Worm (Caenorhabditis elegans) whole organism, mixed stage, embryonic: ENCODE data around the gene B0280.7.

ENCODE experiments used
- M03D4.4 ChIP-seq: sonication (generic microtip); optimal IDR thresholded peaks from 2 replicates; lab custom pipeline; 2017; ENCODE audit warnings: mild to moderate bottlenecking, missing genetic modification characterization, missing compliant biosample characterization
- bed-3 ChIP-seq: fragments of 200-800 bp; sonication (Bioruptor generic); optimal IDR thresholded peaks from 3 replicates; lab custom pipeline; 2018; ENCODE audit warnings: mild to moderate bottlenecking, missing genetic modification characterization, moderate library complexity, missing compliant biosample characterization
- blmp-1 ChIP-seq: fragments of 150-350 bp; optimal IDR thresholded peaks from 2 replicates; lab custom pipeline; 2014; ENCODE audit warnings: missing biosample characterization, missing genetic modification characterization
- ceh-39 ChIP-seq: fragments of 150-350 bp; optimal IDR thresholded peaks from 2 replicates; lab custom pipeline; 2014; ENCODE audit warnings: missing biosample characterization, missing genetic modification characterization
- ceh-43 ChIP-seq: fragments of 200-800 bp; sonication (Bioruptor generic); optimal IDR thresholded peaks from 2 replicates; lab custom pipeline; 2018; ENCODE audit warnings: mild to moderate bottlenecking, missing genetic modification characterization, moderate library complexity, missing compliant biosample characterization
- ceh-83 ChIP-seq: fragments of 200-800 bp; sonication (Bioruptor generic); optimal IDR thresholded peaks from 2 replicates; lab custom pipeline; 2018; ENCODE audit warnings: mild to moderate bottlenecking, missing genetic modification characterization, missing compliant biosample characterization
- ces-1 ChIP-seq: fragments of 150-350 bp; optimal IDR thresholded peaks from 2 replicates; lab custom pipeline; 2014; ENCODE audit warnings: missing biosample characterization, missing genetic modification reagents, missing genetic modification characterization
- cnd-1 ChIP-seq: fragments of 200-800 bp; sonication (Bioruptor generic); optimal IDR thresholded peaks from 2 replicates; lab custom pipeline; 2018; ENCODE audit warnings: mild to moderate bottlenecking, missing genetic modification characterization, missing compliant biosample characterization
- drap-1 ChIP-seq: fragments of 200-800 bp; sonication (Bioruptor generic); optimal IDR thresholded peaks from 3 replicates; lab custom pipeline; 2018; ENCODE audit warnings: mild to moderate bottlenecking, missing genetic modification characterization, missing compliant biosample characterization
- elt-1 ChIP-seq: sonication (generic microtip); optimal IDR thresholded peaks from 2 replicates; lab custom pipeline; 2017; ENCODE audit warnings: missing genetic modification characterization, mild to moderate bottlenecking, missing compliant biosample characterization, antibody characterized with exemption, moderate library complexity, borderline replicate concordance; ENCODE audit not compliant: insufficient read depth
- elt-3 ChIP-seq: fragments of 150-350 bp; optimal IDR thresholded peaks from 2 replicates; lab custom pipeline; 2014; ENCODE audit warnings: missing biosample characterization, missing genetic modification characterization
- ham-2 ChIP-seq: fragments of 200-800 bp; sonication (Bioruptor generic); optimal IDR thresholded peaks from 2 replicates; lab custom pipeline; 2018; ENCODE audit warnings: mild to moderate bottlenecking, missing genetic modification characterization, missing compliant biosample characterization
- hlh-1 ChIP-seq: fragments of 150-350 bp; optimal IDR thresholded peaks from 2 replicates; lab custom pipeline; 2014; ENCODE audit warnings: missing biosample characterization, missing genetic modification reagents, missing genetic modification characterization
- lin-13 ChIP-seq: fragments of 150-350 bp; optimal IDR thresholded peaks from 2 replicates; lab custom pipeline; 2014; ENCODE audit warnings: missing biosample characterization, missing genetic modification characterization
- lin-32 ChIP-seq: fragments of 200-800 bp; sonication (Bioruptor generic); optimal IDR thresholded peaks from 2 replicates; lab custom pipeline; 2018; ENCODE audit warnings: mild to moderate bottlenecking, missing genetic modification characterization, missing compliant biosample characterization
- lsy-2 ChIP-seq: fragments of 150-350 bp; optimal IDR thresholded peaks from 2 replicates; lab custom pipeline; 2014; ENCODE audit warnings: missing biosample characterization, missing genetic modification characterization
- mep-1 ChIP-seq: fragments of 150-350 bp; optimal IDR thresholded peaks from 2 replicates; lab custom pipeline; 2017; ENCODE audit warnings: missing biosample characterization, missing genetic modification reagents, missing genetic modification characterization, inconsistent platforms
- mls-2 ChIP-seq: sonication (generic microtip); optimal IDR thresholded peaks from 2 replicates; lab custom pipeline; 2016; ENCODE audit warnings: mild to moderate bottlenecking, missing genetic modification characterization, moderate library complexity, missing compliant biosample characterization
- nhr-12 ChIP-seq: fragments of 150-350 bp; optimal IDR thresholded peaks from 2 replicates; lab custom pipeline; 2014; ENCODE audit warnings: missing biosample characterization, missing genetic modification characterization
- nhr-2 ChIP-seq: fragments of 150-350 bp; optimal IDR thresholded peaks from 2 replicates; lab custom pipeline; 2014; ENCODE audit warnings: missing biosample characterization, missing genetic modification characterization
- nhr-237 ChIP-seq: fragments of 150-350 bp; optimal IDR thresholded peaks from 2 replicates; lab custom pipeline; 2014; ENCODE audit warnings: missing biosample characterization, missing genetic modification characterization
- nhr-28 ChIP-seq: fragments of 150-350 bp; optimal IDR thresholded peaks from 2 replicates; lab custom pipeline; 2014; ENCODE audit warnings: missing biosample characterization, missing genetic modification characterization
- nhr-76 ChIP-seq: sonication (generic microtip); optimal IDR thresholded peaks from 2 replicates; lab custom pipeline; 2017; ENCODE audit warnings: missing biosample characterization, missing genetic modification characterization
- pha-4 ChIP-seq: fragments of 150-350 bp; optimal IDR thresholded peaks from 2 replicates; lab custom pipeline; 2018; ENCODE audit warnings: missing biosample characterization, missing genetic modification reagents, missing genetic modification characterization
- sem-2 ChIP-seq: fragments of 200-800 bp; sonication (Bioruptor generic); optimal IDR thresholded peaks from 2 replicates; lab custom pipeline; 2018; ENCODE audit warnings: mild to moderate bottlenecking, missing genetic modification characterization, missing compliant biosample characterization
- snpc-4 ChIP-seq: fragments of 150-350 bp; optimal IDR thresholded peaks from 2 replicates; lab custom pipeline; 2014; ENCODE audit warnings: missing biosample characterization, missing genetic modification characterization
- sptf-1 ChIP-seq: sonication (generic microtip); optimal IDR thresholded peaks from 2 replicates; lab custom pipeline; 2017; ENCODE audit warnings: mild to moderate bottlenecking, missing genetic modification characterization, moderate library complexity, missing compliant biosample characterization
- tbx-8 ChIP-seq: fragments of 200-800 bp; sonication (Bioruptor generic); optimal IDR thresholded peaks from 2 replicates; lab custom pipeline; 2018; ENCODE audit warnings: mild to moderate bottlenecking, missing genetic modification characterization, moderate library complexity, missing compliant biosample characterization
- unc-120 ChIP-seq: sonication (generic microtip); optimal IDR thresholded peaks from 2 replicates; lab custom pipeline; 2017; ENCODE audit warnings: missing genetic modification characterization, missing compliant biosample characterization; ENCODE audit not compliant: poor library complexity, severe bottlenecking
- unc-39 ChIP-seq: fragments of 150-350 bp; optimal IDR thresholded peaks from 2 replicates; lab custom pipeline; 2014; ENCODE audit warnings: missing biosample characterization, missing genetic modification characterization
- unc-62 ChIP-seq: fragments of 150-350 bp; optimal IDR thresholded peaks from 2 replicates; lab custom pipeline; 2014; ENCODE audit warnings: missing biosample characterization, missing genetic modification reagents, missing genetic modification characterization
- ztf-11 ChIP-seq: fragments of 150-350 bp; optimal IDR thresholded peaks from 2 replicates; lab custom pipeline; 2014; ENCODE audit warnings: missing biosample characterization, missing genetic modification characterization

B0280.7 gene

ce11 chrIII:7122860-7123259 is 11.2 kb upstream of the B0280.7 start, which contains the start of the genes B0280.9 and rpia-1:
Gene B0280.9, minus strand, starts transcription at chrIII:7122895.
Gene rpia-1, plus strand, starts transcription at chrIII:7123128.
- TF ChIP-seq sem-2 (GFP tag; lab: Kevin White, UChicago), result no peak
- TF ChIP-seq lsy-2 (tag; lab: Kevin White, UChicago), result peak; percentile 92
- no peak for TF ChIP-seq M03D4.4 (tag; lab: Kevin White, UChicago)
- peak; percentile 47 for TF ChIP-seq ces-1 (GFP tag; lab: Kevin White, UChicago)

- TF ChIP-seq sptf-1 (tag; lab: Kevin White, UChicago), result no peak
- no peak for TF ChIP-seq elt-3
- no peak for TF ChIP-seq snpc-4 (tag; lab: Kevin White, UChicago)
- no peak for TF ChIP-seq nhr-12
- TF ChIP-seq unc-120 (tag; lab: Kevin White, UChicago), result no peak
- no peak for TF ChIP-seq mls-2
- TF ChIP-seq lsy-2 (tag; lab: Kevin White, UChicago), result no peak
- no peak for TF ChIP-seq ceh-83 (GFP tag; lab: Kevin White, UChicago)
- no peak for TF ChIP-seq hlh-1 (tag; lab: Kevin White, UChicago)
- TF ChIP-seq ztf-11 (tag; lab: Kevin White, UChicago), result no peak
- no peak for TF ChIP-seq ceh-43
- TF ChIP-seq tbx-8, result no peak
- TF ChIP-seq nhr-2 (tag; lab: Kevin White, UChicago), result no peak
- TF ChIP-seq unc-39 (tag; lab: Kevin White, UChicago), result no peak
- TF ChIP-seq sem-2 (GFP tag; lab: Kevin White, UChicago), result no peak
- no peak for TF ChIP-seq blmp-1
- TF ChIP-seq M03D4.4 (tag; lab: Kevin White, UChicago), result no peak
Observed at ce11 chrIII:7120477-7120876, 8.8 kb upstream of the B0280.7 start.

- peak; percentile 45 for TF ChIP-seq pha-4
- no peak for TF ChIP-seq elt-1 (tag; lab: Kevin White, UChicago)
- TF ChIP-seq ces-1 (GFP tag; lab: Kevin White, UChicago), result peak; percentile 42
- TF ChIP-seq M03D4.4 (tag; lab: Kevin White, UChicago), result no peak
- peak; percentile 25 for TF ChIP-seq nhr-237 (tag; lab: Kevin White, UChicago)
- peak; percentile 48 for TF ChIP-seq unc-120 (tag; lab: Kevin White, UChicago)
- peak; percentile 70 for TF ChIP-seq unc-62 (GFP tag; lab: Kevin White, UChicago)
- TF ChIP-seq bed-3 (GFP tag; lab: Kevin White, UChicago), result no peak
- TF ChIP-seq tbx-8, result no peak
- TF ChIP-seq lsy-2 (tag; lab: Kevin White, UChicago), result peak; percentile 25
- no peak for TF ChIP-seq lin-32 (GFP tag; lab: Kevin White, UChicago)
- TF ChIP-seq mls-2, result no peak
Observed at ce11 chrIII:7116615-7117252, 5.0 kb upstream of the B0280.7 start.

- TF ChIP-seq elt-3, result no peak
- no peak for TF ChIP-seq tbx-8
- no peak for TF ChIP-seq nhr-2 (tag; lab: Kevin White, UChicago)
- no peak for TF ChIP-seq drap-1
- no peak for TF ChIP-seq bed-3 (GFP tag; lab: Kevin White, UChicago)
- TF ChIP-seq ceh-39, result no peak
- TF ChIP-seq cnd-1 (tag; lab: Kevin White, UChicago), result no peak
- no peak for TF ChIP-seq lin-32 (GFP tag; lab: Kevin White, UChicago)
- no peak for TF ChIP-seq sem-2 (GFP tag; lab: Kevin White, UChicago)
- no peak for TF ChIP-seq lsy-2 (tag; lab: Kevin White, UChicago)
- no peak for TF ChIP-seq nhr-12
- no peak for TF ChIP-seq nhr-28 (tag; lab: Kevin White, UChicago)
- TF ChIP-seq ham-2 (GFP tag; lab: Kevin White, UChicago), result no peak
- no peak for TF ChIP-seq mep-1 (tag; lab: Kevin White, UChicago)
- TF ChIP-seq nhr-76 (tag; lab: Kevin White, UChicago), result no peak
- TF ChIP-seq pha-4, result no peak
- TF ChIP-seq lin-13 (tag; lab: Kevin White, UChicago), result no peak
- TF ChIP-seq unc-62 (GFP tag; lab: Kevin White, UChicago), result no peak
- no peak for TF ChIP-seq blmp-1
- TF ChIP-seq mls-2, result no peak
Observed at ce11 chrIII:7114952-7115488, 3.3 kb upstream of the B0280.7 start, which contains the start of gene nhr-10. Gene nhr-10, minus strand, starts transcription at chrIII:7115438.
